Worm (Caenorhabditis elegans) whole organism, L4 larva: Measurements from ENCODE around the gene msp-31.
A peak's percentile ranks its signal among the peaks of the same experiment; 100 is the strongest.

Experiments used
- D1046.2 ChIP-seq: fragments of 200-800 bp; sonication (Bioruptor generic); IDR thresholded peaks from 2 replicates; pipeline ENCODE4 v1.3.6; 2022; ENCODE audit warnings: missing genetic modification characterization, missing compliant biosample characterization
- F49E8.2 ChIP-seq: sonication (generic microtip); optimal IDR thresholded peaks from 2 replicates; lab custom pipeline; 2016; ENCODE audit warnings: missing compliant biosample characterization, mild to moderate bottlenecking, missing genetic modification characterization, borderline replicate concordance
- R02D3.7 ChIP-seq: fragments of 150-350 bp; sonication (generic microtip); optimal IDR thresholded peaks from 3 replicates; lab custom pipeline; 2014; ENCODE audit warnings: missing biosample characterization, missing genetic modification characterization
- Y105C5A.15 ChIP-seq: fragments of 200-800 bp; sonication (Bioruptor generic); IDR thresholded peaks from 2 replicates; pipeline ENCODE4 v1.3.6; 2022; ENCODE audit warnings: missing genetic modification characterization, missing compliant biosample characterization
- Y5F2A.4 ChIP-seq: fragments of 200-800 bp; sonication (Bioruptor generic); optimal IDR thresholded peaks from 2 replicates; lab custom pipeline; 2018; ENCODE audit warnings: mild to moderate bottlenecking, missing genetic modification characterization, missing compliant biosample characterization
- aha-1 ChIP-seq: fragments of 150-350 bp; peaks from one replicate; lab custom pipeline; 2014; ENCODE audit warnings: missing biosample characterization, missing genetic modification characterization
- aly-2 ChIP-seq: sonication (generic microtip); optimal IDR thresholded peaks from 2 replicates; lab custom pipeline; 2018; ENCODE audit warnings: missing biosample characterization, missing genetic modification characterization
- ama-1 ChIP-seq: fragments of 150-350 bp; optimal IDR thresholded peaks from 2 replicates; lab custom pipeline; 2014; ENCODE audit warnings: inconsistent platforms, mixed read lengths
- arid-1 ChIP-seq: fragments of 200-800 bp; sonication (Bioruptor generic); conservative IDR thresholded peaks from 2 replicates; pipeline ENCODE4 v1.3.6; 2022; ENCODE audit warnings: missing genetic modification reagents, missing genetic modification characterization, missing compliant biosample characterization
- attf-4 ChIP-seq: sonication (generic microtip); optimal IDR thresholded peaks from 3 replicates; lab custom pipeline; 2017; ENCODE audit warnings: missing biosample characterization, missing genetic modification characterization
- ceh-28 ChIP-seq: fragments of 150-350 bp; optimal IDR thresholded peaks from 2 replicates; lab custom pipeline; 2014; ENCODE audit warnings: missing biosample characterization, missing genetic modification reagents, missing genetic modification characterization
- ceh-82 ChIP-seq: sonication (generic microtip); optimal IDR thresholded peaks from 2 replicates; lab custom pipeline; 2017; ENCODE audit warnings: missing biosample characterization, missing genetic modification characterization
- ces-1 ChIP-seq: fragments of 150-350 bp; sonication (generic microtip); optimal IDR thresholded peaks from 4 replicates; lab custom pipeline; 2014; ENCODE audit warnings: missing biosample characterization, missing genetic modification reagents, missing genetic modification characterization
- daf-12 ChIP-seq: fragments of 150-350 bp; optimal IDR thresholded peaks from 2 replicates; lab custom pipeline; 2014; ENCODE audit warnings: missing biosample characterization, missing genetic modification reagents, missing genetic modification characterization
- daf-16 ChIP-seq, 3 experiments: sonication (generic microtip); optimal IDR thresholded peaks; 2 replicates each; lab custom pipeline; 2016 to 2017; ENCODE audit warnings: missing genetic modification characterization in 3 of 3, missing genetic modification reagents in 3 of 3, mild to moderate bottlenecking in 2 of 3, missing compliant biosample characterization in 2 of 3, missing biosample characterization in 1 of 3, moderate library complexity in 1 of 3
- daf-19 ChIP-seq: fragments of 200-800 bp; sonication (Bioruptor generic); conservative IDR thresholded peaks from 2 replicates; pipeline ENCODE4 v1.3.6; 2022; ENCODE audit warnings: missing genetic modification characterization, missing compliant biosample characterization
- daf-8 ChIP-seq: fragments of 200-800 bp; sonication (Bioruptor generic); IDR thresholded peaks from 2 replicates; pipeline ENCODE4 v1.3.6; 2022; ENCODE audit warnings: missing genetic modification characterization, missing compliant biosample characterization
- dmd-9 ChIP-seq: fragments of 200-800 bp; sonication (Bioruptor generic); IDR thresholded peaks from 2 replicates; pipeline ENCODE4 v1.3.6; 2022; ENCODE audit warnings: missing genetic modification reagents, missing genetic modification characterization, missing compliant biosample characterization
- dpl-1 ChIP-seq: fragments of 150-350 bp; optimal IDR thresholded peaks from 2 replicates; lab custom pipeline; 2014; ENCODE audit warnings: missing biosample characterization, missing genetic modification reagents, missing genetic modification characterization
- dve-1 ChIP-seq: sonication (generic microtip); optimal IDR thresholded peaks from 2 replicates; lab custom pipeline; 2017; ENCODE audit warnings: antibody characterized with exemption, mild to moderate bottlenecking, missing genetic modification characterization, missing compliant biosample characterization; ENCODE audit not compliant: insufficient read depth
- fos-1 ChIP-seq: fragments of 150-350 bp; optimal IDR thresholded peaks from 2 replicates; lab custom pipeline; 2014; ENCODE audit warnings: missing biosample characterization, missing genetic modification characterization
- gei-8 ChIP-seq: fragments of 200-800 bp; sonication (Bioruptor generic); optimal IDR thresholded peaks from 2 replicates; lab custom pipeline; 2018; ENCODE audit warnings: mild to moderate bottlenecking, missing genetic modification characterization, missing compliant biosample characterization
- hif-1 ChIP-seq, 2 experiments: sonication (generic microtip); optimal IDR thresholded peaks; 2 replicates each; lab custom pipeline; 2016 to 2017; ENCODE audit warnings: missing compliant biosample characterization in 2 of 2, missing genetic modification characterization in 2 of 2, missing genetic modification reagents in 2 of 2, missing genotype in 2 of 2, mild to moderate bottlenecking in 1 of 2
- lin-13 ChIP-seq: fragments of 150-350 bp; optimal IDR thresholded peaks from 2 replicates; lab custom pipeline; 2014; ENCODE audit warnings: missing biosample characterization, missing genetic modification reagents, missing genetic modification characterization
- lin-38 ChIP-seq: fragments of 200-800 bp; sonication (Bioruptor generic); IDR thresholded peaks from 2 replicates; pipeline ENCODE4 v1.3.6; 2022; ENCODE audit warnings: missing genetic modification reagents, missing genetic modification characterization, missing compliant biosample characterization
- lsy-2 ChIP-seq, 2 experiments: fragments of 150-350 bp in 1 of 2; sonication (generic microtip) in 1 of 2; optimal IDR thresholded peaks; 2 replicates each; lab custom pipeline; 2014 to 2017; ENCODE audit warnings: missing biosample characterization in 2 of 2, missing genetic modification characterization in 2 of 2
- madf-9 ChIP-seq: fragments of 200-800 bp; sonication (Bioruptor generic); conservative IDR thresholded peaks from 2 replicates; pipeline ENCODE4 v1.3.6; 2022; ENCODE audit warnings: missing genetic modification reagents, missing genetic modification characterization, missing compliant biosample characterization
- mes-2 ChIP-seq: sonication (generic microtip); optimal IDR thresholded peaks from 2 replicates; lab custom pipeline; 2016; ENCODE audit warnings: missing genotype, mild to moderate bottlenecking, missing genetic modification characterization, missing compliant biosample characterization; ENCODE audit not compliant: poor library complexity, severe bottlenecking
- mxl-3 ChIP-seq: fragments of 200-800 bp; sonication (Bioruptor generic); optimal IDR thresholded peaks from 2 replicates; lab custom pipeline; 2018; ENCODE audit warnings: mild to moderate bottlenecking, missing genetic modification characterization, missing compliant biosample characterization
- nhr-25 ChIP-seq: sonication (generic microtip); optimal IDR thresholded peaks from 2 replicates; lab custom pipeline; 2017; ENCODE audit warnings: missing genetic modification characterization, mild to moderate bottlenecking, missing compliant biosample characterization, antibody characterized with exemption, moderate library complexity, borderline replicate concordance; ENCODE audit not compliant: insufficient read depth
- nhr-28 ChIP-seq: fragments of 150-350 bp; optimal IDR thresholded peaks from 2 replicates; lab custom pipeline; 2014; ENCODE audit warnings: missing biosample characterization, missing genetic modification characterization
- nhr-48 ChIP-seq: sonication (generic microtip); optimal IDR thresholded peaks from 2 replicates; lab custom pipeline; 2016; ENCODE audit warnings: mild to moderate bottlenecking, missing genetic modification characterization, missing compliant biosample characterization
- nhr-6 ChIP-seq: fragments of 150-350 bp; optimal IDR thresholded peaks from 2 replicates; lab custom pipeline; 2014; ENCODE audit warnings: missing biosample characterization, missing genetic modification characterization
- nhr-77 ChIP-seq: fragments of 150-350 bp; optimal IDR thresholded peaks from 2 replicates; lab custom pipeline; 2014; ENCODE audit warnings: missing biosample characterization, missing genetic modification characterization
- pqm-1 ChIP-seq: sonication (generic microtip); optimal IDR thresholded peaks from 2 replicates; lab custom pipeline; 2017; ENCODE audit warnings: missing biosample characterization, missing genetic modification characterization
- saeg-2 ChIP-seq: fragments of 200-800 bp; sonication (Bioruptor generic); IDR thresholded peaks from 2 replicates; pipeline ENCODE4 v1.3.6; 2022; ENCODE audit warnings: missing genetic modification reagents, missing genetic modification characterization, missing compliant biosample characterization
- set-16 ChIP-seq: fragments of 200-800 bp; sonication (Bioruptor generic); IDR thresholded peaks from 2 replicates; pipeline ENCODE4 v1.3.6; 2022; ENCODE audit warnings: missing genetic modification reagents, missing genetic modification characterization, missing compliant biosample characterization
- skn-1 ChIP-seq: fragments of 150-350 bp; optimal IDR thresholded peaks from 2 replicates; lab custom pipeline; 2014; ENCODE audit warnings: missing biosample characterization, missing genetic modification characterization
- snpc-1.2 ChIP-seq: fragments of 200-800 bp; sonication (Bioruptor generic); IDR thresholded peaks from 2 replicates; pipeline ENCODE4 v1.3.6; 2022; ENCODE audit warnings: missing genetic modification reagents, missing genetic modification characterization, missing compliant biosample characterization
- spr-1 ChIP-seq: sonication (generic microtip); optimal IDR thresholded peaks from 2 replicates; lab custom pipeline; 2016; ENCODE audit warnings: mild to moderate bottlenecking, missing genetic modification characterization, missing compliant biosample characterization
- tag-97 ChIP-seq: fragments of 200-800 bp; sonication (Bioruptor generic); IDR thresholded peaks from 2 replicates; pipeline ENCODE4 v1.3.6; 2022; ENCODE audit warnings: missing genetic modification characterization, missing compliant biosample characterization
- tra-1 ChIP-seq: fragments of 200-800 bp; sonication (Bioruptor generic); IDR thresholded peaks from 2 replicates; pipeline ENCODE4 v1.3.6; 2022; ENCODE audit warnings: missing genetic modification reagents, missing genetic modification characterization, missing compliant biosample characterization
- unc-130 ChIP-seq: sonication (generic microtip); optimal IDR thresholded peaks from 2 replicates; lab custom pipeline; 2016; ENCODE audit warnings: missing genetic modification reagents, missing genetic modification characterization, missing compliant biosample characterization
- unc-39 ChIP-seq: sonication (generic microtip); optimal IDR thresholded peaks from 2 replicates; lab custom pipeline; 2017; ENCODE audit warnings: missing biosample characterization, missing genetic modification characterization
- zag-1 ChIP-seq: fragments of 150-350 bp; optimal IDR thresholded peaks from 2 replicates; lab custom pipeline; 2014; ENCODE audit warnings: missing biosample characterization, missing genetic modification characterization
- zfp-2 ChIP-seq: sonication (generic microtip); optimal IDR thresholded peaks from 2 replicates; lab custom pipeline; 2016; ENCODE audit warnings: mild to moderate bottlenecking, missing genetic modification characterization, missing compliant biosample characterization
- zfp-3 ChIP-seq: fragments of 200-800 bp; sonication (Bioruptor generic); conservative IDR thresholded peaks from 2 replicates; pipeline ENCODE4 v1.3.6; 2022; ENCODE audit warnings: missing genetic modification reagents, missing genetic modification characterization, missing compliant biosample characterization
- zip-11 ChIP-seq: fragments of 200-800 bp; sonication (Bioruptor generic); IDR thresholded peaks from 2 replicates; pipeline ENCODE4 v1.3.6; 2022; ENCODE audit warnings: missing genetic modification characterization, missing compliant biosample characterization
- ztf-7 ChIP-seq: fragments of 150-350 bp; optimal IDR thresholded peaks from 2 replicates; lab custom pipeline; 2014; ENCODE audit warnings: missing biosample characterization, missing genetic modification characterization

The msp-31 gene

ce11 chrII:4902035-4902434 lies 14.3 kb downstream of the msp-31 start, which contains the start of gene R05F9.9 (continued):
- TF ChIP-seq daf-16 (GFP tag; optimal IDR thresholded peaks at IDR 0.05; lab: Kevin White, UChicago) (no peak), daf-16 (tag; optimal IDR thresholded peaks at IDR 0.05; lab: Kevin White, UChicago) (peak; percentile 29), zip-11 (GFP tag; lab: Robert Waterston, UW) (no peak), arid-1 (GFP tag; lab: Robert Waterston, UW) (0 out of 2 replicates have a peak, but pooled peaks have one; percentile 10), spr-1 (tag; lab: Kevin White, UChicago) (peak; percentile 28), dpl-1 (GFP tag; lab: Kevin White, UChicago) (peak; percentile 54), Y105C5A.15 (GFP tag; lab: Robert Waterston, UW) (no peak), nhr-25 (no peak), dmd-9 (GFP tag; lab: Robert Waterston, UW) (no peak), R02D3.7 (tag; lab: Kevin White, UChicago) (no peak), mes-2 (peak; percentile 68), F49E8.2 (tag; lab: Kevin White, UChicago) (peak; percentile 0), zag-1 (tag; lab: Kevin White, UChicago) (no peak), nhr-77 (tag; lab: Kevin White, UChicago) (no peak), aha-1 (tag; lab: Kevin White, UChicago) (peak; percentile 49), tra-1 (GFP tag; lab: Robert Waterston, UW) (no peak), skn-1 (tag; lab: Kevin White, UChicago) (no peak), dve-1 (tag; lab: Kevin White, UChicago) (peak; percentile 58), hif-1 (tag; optimal IDR thresholded peaks at IDR 0.05; lab: Kevin White, UChicago) (no peak), daf-8 (no peak), lsy-2 (tag; optimal IDR thresholded peaks at IDR 0.05; lab: Kevin White, UChicago) (peak in 1 of 2 experiments; percentile 75), zfp-3 (GFP tag; lab: Robert Waterston, UW) (no peak), D1046.2 (GFP tag; lab: Robert Waterston, UW) (no peak), ztf-7 (tag; lab: Kevin White, UChicago) (no peak), mxl-3 (GFP tag; lab: Kevin White, UChicago) (no peak), daf-19 (GFP tag; lab: Robert Waterston, UW) (0 out of 2 replicates have a peak, but pooled peaks have one; percentile 33), unc-130 (GFP tag; lab: Kevin White, UChicago) (no peak), ceh-28 (tag; lab: Kevin White, UChicago) (no peak), nhr-48 (tag; lab: Kevin White, UChicago) (peak; percentile 1), gei-8 (GFP tag; lab: Kevin White, UChicago) (no peak), lin-38 (GFP tag; lab: Robert Waterston, UW) (peak; percentile 77), madf-9 (GFP tag; lab: Robert Waterston, UW) (no peak), ama-1 (peak; percentile 62), set-16 (GFP tag; lab: Robert Waterston, UW) (no peak), ces-1 (GFP tag; lab: Kevin White, UChicago) (no peak), pqm-1 (tag; lab: Kevin White, UChicago) (no peak), snpc-1.2 (no peak), tag-97 (GFP tag; lab: Robert Waterston, UW) (no peak), nhr-6 (tag; lab: Kevin White, UChicago) (no peak), unc-39 (tag; lab: Kevin White, UChicago) (no peak), attf-4 (tag; lab: Kevin White, UChicago) (no peak), ceh-82 (no peak), nhr-28 (tag; lab: Kevin White, UChicago) (no peak), aly-2 (tag; lab: Kevin White, UChicago) (no peak), fos-1 (tag; lab: Kevin White, UChicago) (no peak), lin-13 (GFP tag; lab: Kevin White, UChicago) (peak; percentile 46), daf-12 (tag; lab: Kevin White, UChicago) (no peak), zfp-2 (tag; lab: Kevin White, UChicago) (no peak), saeg-2 (GFP tag; lab: Robert Waterston, UW) (no peak), Y5F2A.4 (GFP tag; lab: Kevin White, UChicago) (no peak)
